Worm (Caenorhabditis elegans) whole organism, dauer: ENCODE measurements around the gene grd-1.

ENCODE experiments used
- unc-62 ChIP-seq: sonication (generic microtip); optimal IDR thresholded peaks from 2 replicates; lab custom pipeline; 2017; ENCODE audit warnings: missing biosample characterization, missing genetic modification reagents, missing genetic modification characterization

The grd-1 gene

ce11 chrX:11109200-11109599, at the start of gene grd-1:
grd-1 (plus strand) TSS chrX:11109440.
- TF ChIP-seq unc-62 (GFP tag; lab: Kevin White, UChicago): no peak

DNA sequence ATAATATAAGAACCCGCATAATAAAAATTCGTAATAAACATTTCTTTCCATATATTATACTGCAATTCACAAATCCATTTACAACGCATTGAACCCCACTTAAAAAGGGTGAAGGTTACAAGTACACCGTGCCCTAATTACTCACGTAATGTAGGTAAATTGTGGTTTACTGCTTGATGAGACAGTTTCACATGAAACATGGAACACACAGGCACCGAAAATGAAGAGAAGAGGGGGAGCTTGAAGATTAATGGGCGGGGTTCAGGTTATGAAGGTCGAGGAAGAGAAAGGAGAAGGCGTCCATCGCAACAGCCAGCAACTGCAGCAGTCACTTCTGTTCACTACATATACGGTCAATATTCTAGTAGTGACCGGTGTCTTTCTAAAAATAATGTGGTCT, 49.5 kb upstream of the grd-1 start, which contains the start of gene lpr-6:
TSS of gene lpr-6 (plus strand) at position 251 of the 400 bp plus-strand sequence.
- no peak for TF ChIP-seq unc-62 (GFP tag; lab: Kevin White, UChicago)

ce11 chrX:11060940-11061339, 48.3 kb upstream of the grd-1 start:
- no peak for TF ChIP-seq unc-62 (GFP tag; lab: Kevin White, UChicago)

- no peak for TF ChIP-seq unc-62 (GFP tag; lab: Kevin White, UChicago)
These were observed 47.3 kb upstream of the grd-1 start, which contains the start of gene lpr-5 for ce11 chrX:11061904-11062303. lpr-5 (plus strand) TSS chrX:11062123.

DNA sequence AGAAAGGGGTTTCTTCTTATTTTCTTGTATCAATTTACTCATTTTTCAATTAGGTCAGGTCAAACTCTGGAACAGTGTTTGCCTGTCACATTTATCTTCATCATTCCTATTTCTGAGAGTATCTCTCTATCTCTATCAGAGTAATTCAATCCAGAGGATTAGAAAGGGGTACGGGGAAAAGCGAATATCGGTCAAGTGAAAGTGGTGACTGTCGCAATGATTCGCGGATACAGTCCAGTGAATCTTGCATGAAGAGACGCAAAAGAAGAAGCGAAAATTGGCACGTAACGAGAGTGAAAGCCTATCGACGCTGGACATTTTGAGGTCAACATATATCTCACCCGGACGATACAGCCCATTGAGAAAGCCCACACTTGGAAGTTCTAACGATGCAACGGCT, 44.4 kb upstream of the grd-1 start, which contains the start of gene lpr-4:
TSS of gene lpr-4 (plus strand) at position 328 of the 400 bp plus-strand sequence.
- TF ChIP-seq unc-62 (GFP tag; lab: Kevin White, UChicago): no peak

- TF ChIP-seq unc-62 (GFP tag; lab: Kevin White, UChicago): no peak
These were observed 42.0 kb upstream of the grd-1 start for ce11 chrX:11067256-11067655.

DNA sequence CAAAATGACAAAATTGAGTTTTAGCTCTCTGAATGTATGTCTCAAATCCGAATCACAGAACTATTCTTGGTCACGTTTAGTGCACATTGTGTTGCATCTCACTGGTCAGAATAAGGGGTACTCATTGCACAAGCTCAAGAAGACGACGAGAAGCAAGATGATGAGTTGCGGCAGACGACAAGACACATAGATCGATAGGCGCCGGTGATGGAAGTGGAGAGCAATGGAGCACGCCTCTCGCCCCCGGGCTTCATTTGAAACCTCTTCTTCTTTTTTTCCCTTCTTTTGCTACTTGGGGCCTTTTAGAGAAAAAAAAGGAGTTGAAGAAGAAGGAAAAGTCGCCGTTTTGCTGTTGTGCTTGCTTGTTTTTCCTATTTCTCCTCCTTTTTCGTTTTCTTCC, 40.9 kb upstream of the grd-1 start, which contains the start of gene apt-9:
TSS of gene apt-9 (plus strand) at position 194 of the 400 bp plus-strand sequence.
- no peak for TF ChIP-seq unc-62 (GFP tag; lab: Kevin White, UChicago)

DNA sequence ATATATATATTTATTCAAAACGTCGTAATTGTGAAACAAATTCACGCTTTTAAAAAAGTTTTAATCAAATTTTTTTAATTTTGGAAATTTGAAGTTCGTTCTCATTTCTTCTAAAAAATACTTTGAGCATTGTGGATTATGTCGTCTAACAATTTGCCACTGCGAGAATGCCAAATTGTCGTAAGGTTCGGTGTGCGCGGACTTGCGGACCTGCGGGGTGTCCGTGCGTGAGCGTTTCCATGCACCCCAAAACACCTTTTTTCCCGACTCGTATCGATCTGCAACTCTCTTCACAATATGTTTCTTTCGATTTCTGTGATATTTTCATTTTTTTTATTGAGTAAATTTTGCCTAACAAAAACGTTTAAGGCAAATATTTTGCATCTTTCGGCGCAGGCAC, 36.5 kb upstream of the grd-1 start:
- no peak for TF ChIP-seq unc-62 (GFP tag; lab: Kevin White, UChicago)

DNA sequence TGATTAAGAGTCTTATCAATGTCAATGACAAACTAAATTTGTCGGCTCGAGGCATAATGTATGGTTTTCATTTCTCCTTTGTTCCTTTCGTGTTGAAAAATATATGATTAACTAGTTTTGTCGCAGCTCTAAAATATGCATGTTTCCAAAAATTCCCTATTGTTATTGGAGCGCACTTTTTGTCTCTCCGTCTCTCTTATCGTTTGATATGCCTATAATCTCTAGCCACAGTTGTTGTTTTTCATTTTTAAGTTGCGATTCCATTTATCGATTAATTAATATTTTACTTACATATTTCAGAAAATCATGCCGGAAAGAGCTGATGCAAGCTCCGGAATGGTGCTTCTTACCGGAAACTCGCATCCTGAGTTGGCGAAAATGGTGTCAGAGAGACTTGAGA, 35.9 kb upstream of the grd-1 start, which contains the start of gene W04G3.5:
TSS of gene W04G3.5 (plus strand) at position 301 of the 400 bp plus-strand sequence.
- TF ChIP-seq unc-62 (GFP tag; lab: Kevin White, UChicago): no peak

ce11 chrX:11076491-11076890, 32.7 kb upstream of the grd-1 start, which contains the start of gene W04G3.12:
W04G3.12 (minus strand) TSS chrX:11076801.
- TF ChIP-seq unc-62 (GFP tag; lab: Kevin White, UChicago): no peak

- no peak for TF ChIP-seq unc-62 (GFP tag; lab: Kevin White, UChicago)
These were observed 31.1 kb upstream of the grd-1 start, which contains the start of gene W04G3.10 for ce11 chrX:11078150-11078549. W04G3.10 (minus strand) TSS chrX:11078250.

DNA sequence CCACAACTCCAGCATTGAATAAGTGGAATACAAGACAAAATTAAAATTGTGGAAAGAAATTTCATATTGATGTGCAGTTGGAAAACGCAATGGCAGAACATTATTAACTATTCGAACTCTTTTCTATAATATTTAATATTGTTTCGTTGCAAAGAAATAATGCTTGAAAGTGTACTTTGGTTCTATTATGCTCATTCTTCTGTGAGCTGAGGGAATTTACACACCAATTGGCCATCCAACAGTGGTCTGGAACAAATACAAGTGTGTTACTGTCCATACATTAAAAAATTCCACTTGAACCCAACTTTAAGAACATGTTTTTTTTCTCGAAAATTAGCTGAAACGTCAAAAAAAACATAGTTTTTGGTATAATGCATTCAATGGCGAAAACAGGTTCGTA, 29.6 kb upstream of the grd-1 start, which contains the start of gene W04G3.13:
TSS of gene W04G3.13 (minus strand) at position 101 of the 400 bp plus-strand sequence.
- no peak for TF ChIP-seq unc-62 (GFP tag; lab: Kevin White, UChicago)

- TF ChIP-seq unc-62 (GFP tag; lab: Kevin White, UChicago): no peak
These were observed 29.0 kb upstream of the grd-1 start, which contains the start of gene sulp-7 for ce11 chrX:11080170-11080728. sulp-7 (plus strand) TSS chrX:11080678.

DNA sequence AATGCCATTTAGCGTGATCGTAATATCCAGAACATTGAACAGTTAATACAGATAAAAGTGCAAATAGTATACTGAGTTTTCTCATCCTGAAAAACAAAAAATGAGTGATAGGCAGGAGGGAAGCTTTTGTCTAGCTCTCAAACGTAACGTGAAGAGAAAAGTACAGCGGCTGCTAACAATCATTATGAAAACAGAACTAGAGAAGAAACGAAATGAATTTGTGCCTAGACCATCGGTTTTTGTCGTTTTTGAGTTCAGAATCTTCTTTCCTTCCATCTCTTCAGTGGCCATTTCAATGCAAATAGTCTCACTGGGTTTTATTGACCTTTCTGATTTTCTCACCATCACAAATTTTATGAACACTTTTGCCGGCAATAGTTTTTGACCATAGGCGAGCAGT, 24.1 kb upstream of the grd-1 start, which contains the start of gene W04G3.7:
TSS of gene W04G3.7 (minus strand) at position 101 of the 400 bp plus-strand sequence.
- TF ChIP-seq unc-62 (GFP tag; lab: Kevin White, UChicago): no peak

DNA sequence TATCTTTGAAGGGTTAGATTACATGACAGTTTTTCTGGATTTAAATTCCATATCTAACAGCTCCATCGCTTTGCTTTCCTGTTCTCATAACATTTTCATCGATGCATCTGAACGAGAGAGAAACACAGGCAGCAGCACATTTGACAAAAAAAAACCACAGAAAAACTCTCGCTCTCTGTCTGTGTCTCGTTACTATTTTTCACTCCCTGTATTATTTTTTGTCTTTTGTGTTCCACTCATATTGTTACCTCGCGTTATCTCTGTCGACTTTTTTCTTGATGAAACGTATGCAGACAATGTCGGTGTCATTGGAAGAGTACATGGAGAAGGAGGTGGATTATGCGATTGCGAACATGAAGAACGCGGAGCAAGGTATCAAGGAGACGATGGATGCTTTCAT, 20.3 kb upstream of the grd-1 start, which contains the start of gene W04G3.11:
TSS of gene W04G3.11 (plus strand) at position 244 of the 400 bp plus-strand sequence.
- no peak for TF ChIP-seq unc-62 (GFP tag; lab: Kevin White, UChicago)

ce11 chrX:11093985-11094593, 15.2 kb upstream of the grd-1 start:
- TF ChIP-seq unc-62 (GFP tag; lab: Kevin White, UChicago): peak; percentile 69
